Worm (Caenorhabditis elegans) whole organism, L2 larva: ENCODE measurements around the gene glb-30.

ENCODE experiments used
- C34F6.9 ChIP-seq: fragments of 150-350 bp; optimal IDR thresholded peaks from 2 replicates; lab custom pipeline; 2014; ENCODE audit warnings: missing biosample characterization, missing genetic modification characterization
- F13H6.1 ChIP-seq: sonication (generic microtip); optimal IDR thresholded peaks from 2 replicates; lab custom pipeline; 2016; ENCODE audit warnings: missing genetic modification characterization, missing compliant biosample characterization
- Y55F3AM.14 ChIP-seq: fragments of 200-800 bp; sonication (Bioruptor generic); optimal IDR thresholded peaks from 2 replicates; lab custom pipeline; 2018; ENCODE audit warnings: mild to moderate bottlenecking, missing genetic modification characterization, missing compliant biosample characterization
- ama-1 ChIP-seq: fragments of 150-350 bp; optimal IDR thresholded peaks from 2 replicates; lab custom pipeline; 2018; ENCODE audit warnings: inconsistent platforms
- ceh-16 ChIP-seq: fragments of 150-350 bp; optimal IDR thresholded peaks from 2 replicates; lab custom pipeline; 2014; ENCODE audit warnings: missing biosample characterization, missing genetic modification characterization
- ceh-82 ChIP-seq: fragments of 150-350 bp; optimal IDR thresholded peaks from 2 replicates; lab custom pipeline; 2014; ENCODE audit warnings: missing biosample characterization, missing genetic modification characterization
- crh-2 ChIP-seq: sonication (generic microtip); optimal IDR thresholded peaks from 2 replicates; lab custom pipeline; 2017; ENCODE audit warnings: missing biosample characterization, missing genetic modification characterization
- dmd-4 ChIP-seq: sonication (generic microtip); optimal IDR thresholded peaks from 2 replicates; lab custom pipeline; 2017; ENCODE audit warnings: missing biosample characterization, missing genetic modification characterization
- egl-27 ChIP-seq: sonication (generic microtip); optimal IDR thresholded peaks from 3 replicates; lab custom pipeline; 2017; ENCODE audit warnings: missing biosample characterization, missing genetic modification reagents, missing genetic modification characterization
- elt-3 ChIP-seq: sonication (generic microtip); optimal IDR thresholded peaks from 2 replicates; lab custom pipeline; 2017; ENCODE audit warnings: missing biosample characterization, missing genetic modification characterization
- fos-1 ChIP-seq: fragments of 150-350 bp; optimal IDR thresholded peaks from 2 replicates; lab custom pipeline; 2014; ENCODE audit warnings: missing biosample characterization, missing genetic modification characterization
- gmeb-1 ChIP-seq: fragments of 150-350 bp; optimal IDR thresholded peaks from 2 replicates; lab custom pipeline; 2014; ENCODE audit warnings: missing biosample characterization, missing genetic modification characterization
- lin-11 ChIP-seq: fragments of 150-350 bp; sonication (generic microtip); optimal IDR thresholded peaks from 2 replicates; lab custom pipeline; 2014; ENCODE audit warnings: missing biosample characterization, missing genetic modification characterization, inconsistent platforms, mixed read lengths
- lin-13 ChIP-seq: fragments of 150-350 bp; optimal IDR thresholded peaks from 2 replicates; lab custom pipeline; 2014; ENCODE audit warnings: missing biosample characterization, missing genetic modification reagents, missing genetic modification characterization
- lin-39 ChIP-seq: fragments of 150-350 bp; optimal IDR thresholded peaks from 2 replicates; lab custom pipeline; 2014; ENCODE audit warnings: missing biosample characterization, missing genetic modification reagents, missing genetic modification characterization
- lsy-2 ChIP-seq, 2 experiments: fragments of 150-350 bp in 1 of 2; sonication (generic microtip) in 1 of 2; optimal IDR thresholded peaks; 2 replicates each; lab custom pipeline; 2014 to 2017; ENCODE audit warnings: missing biosample characterization in 2 of 2, missing genetic modification characterization in 2 of 2
- mdl-1 ChIP-seq, 2 experiments: fragments of 150-350 bp in 1 of 2; sonication (generic microtip) in 1 of 2; optimal IDR thresholded peaks; 2 replicates each; lab custom pipeline; 2017; ENCODE audit warnings: missing biosample characterization in 2 of 2, missing genetic modification characterization in 2 of 2
- nhr-10 ChIP-seq: sonication (generic microtip); optimal IDR thresholded peaks from 2 replicates; lab custom pipeline; 2017; ENCODE audit warnings: missing biosample characterization, missing genetic modification characterization
- nhr-12 ChIP-seq: fragments of 150-350 bp; optimal IDR thresholded peaks from 2 replicates; lab custom pipeline; 2014; ENCODE audit warnings: missing biosample characterization, missing genetic modification characterization
- nhr-129 ChIP-seq: fragments of 150-350 bp; optimal IDR thresholded peaks from 2 replicates; lab custom pipeline; 2014; ENCODE audit warnings: missing biosample characterization, missing genetic modification characterization
- nhr-21 ChIP-seq: fragments of 150-350 bp; optimal IDR thresholded peaks from 2 replicates; lab custom pipeline; 2014; ENCODE audit warnings: missing biosample characterization, missing genetic modification characterization
- nhr-23 ChIP-seq: fragments of 150-350 bp; optimal IDR thresholded peaks from 2 replicates; lab custom pipeline; 2014; ENCODE audit warnings: missing biosample characterization, missing genetic modification reagents, missing genetic modification characterization
- nhr-237 ChIP-seq: fragments of 150-350 bp; optimal IDR thresholded peaks from 2 replicates; lab custom pipeline; 2014; ENCODE audit warnings: missing biosample characterization, missing genetic modification characterization
- nhr-25 ChIP-seq: fragments of 150-350 bp; sonication (generic microtip); optimal IDR thresholded peaks from 3 replicates; lab custom pipeline; 2014; ENCODE audit warnings: missing biosample characterization, missing genetic modification characterization
- nhr-6 ChIP-seq: fragments of 150-350 bp; optimal IDR thresholded peaks from 2 replicates; lab custom pipeline; 2014; ENCODE audit warnings: missing biosample characterization, missing genetic modification characterization
- peb-1 ChIP-seq: fragments of 150-350 bp; optimal IDR thresholded peaks from 2 replicates; lab custom pipeline; 2014; ENCODE audit warnings: missing biosample characterization, missing genetic modification characterization
- sem-4 ChIP-seq: fragments of 150-350 bp; optimal IDR thresholded peaks from 2 replicates; lab custom pipeline; 2014; ENCODE audit warnings: missing biosample characterization, missing genetic modification reagents, missing genetic modification characterization
- skn-1 ChIP-seq: sonication (generic microtip); optimal IDR thresholded peaks from 2 replicates; lab custom pipeline; 2017; ENCODE audit warnings: missing biosample characterization, missing genetic modification characterization
- sma-3 ChIP-seq: sonication (generic microtip); optimal IDR thresholded peaks from 2 replicates; lab custom pipeline; 2016; ENCODE audit warnings: missing genetic modification reagents, missing genetic modification characterization, missing compliant biosample characterization
- sma-9 ChIP-seq, 2 experiments: fragments of 150-350 bp in 1 of 2; sonication (generic microtip) in 1 of 2; optimal IDR thresholded peaks; 2 replicates each; lab custom pipeline; 2014 to 2016; ENCODE audit warnings: missing genetic modification characterization in 2 of 2, mild to moderate bottlenecking in 1 of 2, missing biosample characterization in 1 of 2, missing compliant biosample characterization in 1 of 2, missing genetic modification reagents in 1 of 2, moderate library complexity in 1 of 2
- unc-39 ChIP-seq: fragments of 150-350 bp; optimal IDR thresholded peaks from 2 replicates; lab custom pipeline; 2014; ENCODE audit warnings: missing biosample characterization, missing genetic modification characterization
- unc-62 ChIP-seq: fragments of 150-350 bp; optimal IDR thresholded peaks from 2 replicates; lab custom pipeline; 2014; ENCODE audit warnings: missing biosample characterization, missing genetic modification reagents, missing genetic modification characterization
- ztf-1 ChIP-seq: fragments of 200-800 bp; sonication (Bioruptor generic); conservative IDR thresholded peaks from 2 replicates; pipeline ENCODE4 v1.3.6; 2022; ENCODE audit warnings: missing genetic modification characterization, missing compliant biosample characterization
- ztf-11 ChIP-seq: sonication (generic microtip); optimal IDR thresholded peaks from 2 replicates; lab custom pipeline; 2017; ENCODE audit warnings: missing biosample characterization, missing genetic modification characterization
- ztf-4 ChIP-seq: fragments of 150-350 bp; optimal IDR thresholded peaks from 2 replicates; lab custom pipeline; 2014; ENCODE audit warnings: missing biosample characterization, missing genetic modification characterization

glb-30 gene

ce11 chrIII:1618915-1619314 is 49.5 kb downstream of the glb-30 start, which contains the start of gene Y22D7AL.10 (continued):
- peak; percentile 92 for TF ChIP-seq Y55F3AM.14 (GFP tag; lab: Kevin White, UChicago)
- peak; percentile 99 for TF ChIP-seq sma-3
- TF ChIP-seq lin-39 (tag; lab: Kevin White, UChicago) = no peak
- peak; percentile 56 for TF ChIP-seq unc-62 (GFP tag; lab: Kevin White, UChicago)
- peak; percentile 96 for TF ChIP-seq gmeb-1 (tag; lab: Kevin White, UChicago)
- TF ChIP-seq sma-9 (GFP tag; optimal IDR thresholded peaks at IDR 0.05; lab: Kevin White, UChicago) = peak; percentile 96
- no peak for TF ChIP-seq sma-9 (tag; optimal IDR thresholded peaks at IDR 0.05; lab: Kevin White, UChicago)
- no peak for TF ChIP-seq unc-39 (tag; lab: Kevin White, UChicago)
- TF ChIP-seq nhr-12 = peak; percentile 2
- peak; percentile 70 for TF ChIP-seq dmd-4 (tag; lab: Kevin White, UChicago)
- peak; percentile 58 to 59 for TF ChIP-seq mdl-1 (tag; optimal IDR thresholded peaks at IDR 0.05; lab: Kevin White, UChicago)
- peak; percentile 99 for TF ChIP-seq F13H6.1 (tag; lab: Kevin White, UChicago)
- peak; percentile 84 for TF ChIP-seq ceh-82 (tag; lab: Kevin White, UChicago)
- peak; percentile 86 for TF ChIP-seq ceh-16
- peak; percentile 85 for TF ChIP-seq skn-1 (tag; lab: Kevin White, UChicago)
- TF ChIP-seq ama-1 = peak; percentile 49
- peak; percentile 97 for TF ChIP-seq ztf-4 (tag; lab: Kevin White, UChicago)

- TF ChIP-seq nhr-237 (tag; lab: Kevin White, UChicago) = no peak
- TF ChIP-seq ceh-82 (tag; lab: Kevin White, UChicago) = no peak
- no peak for TF ChIP-seq peb-1 (tag; lab: Kevin White, UChicago)
- TF ChIP-seq fos-1 = no peak
- TF ChIP-seq nhr-12 = no peak
- TF ChIP-seq ztf-1 (GFP tag; lab: Robert Waterston, UW) = no peak
- no peak for TF ChIP-seq elt-3 (tag; lab: Kevin White, UChicago)
- no peak for TF ChIP-seq crh-2 (tag; lab: Kevin White, UChicago)
- TF ChIP-seq mdl-1 (tag; optimal IDR thresholded peaks at IDR 0.05; lab: Kevin White, UChicago) = no peak
- no peak for TF ChIP-seq C34F6.9 (tag; lab: Kevin White, UChicago)
- no peak for TF ChIP-seq lin-13 (GFP tag; lab: Kevin White, UChicago)
- TF ChIP-seq sem-4 (tag; lab: Kevin White, UChicago) = no peak
- TF ChIP-seq ztf-11 (tag; lab: Kevin White, UChicago) = no peak
- TF ChIP-seq nhr-10 = no peak
- TF ChIP-seq skn-1 (tag; lab: Kevin White, UChicago) = no peak
- no peak for TF ChIP-seq nhr-129 (tag; lab: Kevin White, UChicago)
- no peak for TF ChIP-seq unc-62 (GFP tag; lab: Kevin White, UChicago)
- TF ChIP-seq nhr-23 (tag; lab: Kevin White, UChicago) = no peak
Observed at ce11 chrIII:1618312-1618711, 50.1 kb downstream of the glb-30 start.

ce11 chrIII:1616245-1617026 is 52.0 kb downstream of the glb-30 start:
- TF ChIP-seq sma-9 (GFP tag; optimal IDR thresholded peaks at IDR 0.05; lab: Kevin White, UChicago) (no peak), sma-9 (tag; optimal IDR thresholded peaks at IDR 0.05; lab: Kevin White, UChicago) (no peak), nhr-25 (tag; lab: Kevin White, UChicago) (peak; percentile 45), lsy-2 (tag; optimal IDR thresholded peaks at IDR 0.05; lab: Kevin White, UChicago) (peak; percentile 52 to 86), nhr-6 (tag; lab: Kevin White, UChicago) (no peak), sma-3 (peak; percentile 26), dmd-4 (tag; lab: Kevin White, UChicago) (no peak), F13H6.1 (tag; lab: Kevin White, UChicago) (peak; percentile 20), ceh-16 (no peak), lin-13 (GFP tag; lab: Kevin White, UChicago) (peak; percentile 77), C34F6.9 (tag; lab: Kevin White, UChicago) (peak; percentile 18), gmeb-1 (tag; lab: Kevin White, UChicago) (peak; percentile 47), nhr-21 (tag; lab: Kevin White, UChicago) (no peak), lin-11 (tag; lab: Kevin White, UChicago) (no peak), ztf-4 (tag; lab: Kevin White, UChicago) (peak; percentile 82), mdl-1 (tag; optimal IDR thresholded peaks at IDR 0.05; lab: Kevin White, UChicago) (no peak), egl-27 (tag; lab: Kevin White, UChicago) (no peak), Y55F3AM.14 (GFP tag; lab: Kevin White, UChicago) (peak; percentile 49), ama-1 (peak; percentile 84), nhr-12 (no peak)
